Comparison of ENCODE assay signal across 4 worm cellular contexts in the genomic region with DNA sequence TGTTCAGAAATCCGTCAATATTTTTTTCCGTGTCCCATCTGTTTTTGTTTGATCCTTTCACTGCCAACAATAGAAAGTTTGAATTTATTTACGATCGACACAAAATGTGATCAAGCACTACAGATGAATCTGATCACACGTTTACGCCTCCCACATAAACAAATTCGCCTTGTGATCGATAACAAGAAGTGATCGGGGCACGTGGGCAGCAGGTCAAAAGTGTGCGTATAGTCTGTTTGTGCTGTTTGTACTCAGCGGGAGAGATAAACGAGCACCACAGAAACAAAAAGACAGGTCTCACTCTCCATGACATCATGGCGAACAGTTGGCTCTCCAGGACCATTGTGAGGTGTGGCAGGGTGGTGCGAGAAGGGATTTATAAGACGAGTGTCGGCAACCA.
TF ChIP-seq lines count a peak whose summit lies in the region.

No protein-coding gene starts in this region.

TF ChIP-seq in whole organism, L2 larva, 48 proteins besides CTCF, POLR2A, EP300 and RAD21 (continues in another document):
- TF ChIP-seq sem-4 (tag; optimal IDR thresholded peaks at IDR 0.05; lab: Kevin White, UChicago): peak; percentile 60
- TF ChIP-seq dmd-4 (tag; optimal IDR thresholded peaks at IDR 0.05; lab: Kevin White, UChicago): no peak
- peak; percentile 58 for TF ChIP-seq ama-1 (optimal IDR thresholded peaks at IDR 0.05; lab: Kevin White, UChicago)
- TF ChIP-seq ceh-82 (tag; optimal IDR thresholded peaks at IDR 0.05; lab: Kevin White, UChicago): no peak
- peak; percentile 56 for TF ChIP-seq lin-13 (GFP tag; optimal IDR thresholded peaks at IDR 0.05; lab: Kevin White, UChicago)
- no peak for TF ChIP-seq nhr-23 (tag; optimal IDR thresholded peaks at IDR 0.05; lab: Kevin White, UChicago)
- TF ChIP-seq ztf-11 (tag; optimal IDR thresholded peaks at IDR 0.05; lab: Kevin White, UChicago): no peak
- TF ChIP-seq ZK546.5 (tag; optimal IDR thresholded peaks at IDR 0.05; lab: Kevin White, UChicago): no peak
- no peak for TF ChIP-seq unc-39 (tag; optimal IDR thresholded peaks at IDR 0.05; lab: Kevin White, UChicago)
- no peak for TF ChIP-seq ztf-1 (GFP tag; conservative IDR thresholded peaks at IDR 0.05; lab: Robert Waterston, UW)
- TF ChIP-seq lsy-2 (tag; optimal IDR thresholded peaks at IDR 0.05; lab: Kevin White, UChicago): peak in 1 of 2 experiments; percentile 76
- no peak for TF ChIP-seq elt-1 (tag; optimal IDR thresholded peaks at IDR 0.05; lab: Kevin White, UChicago)
- TF ChIP-seq nhr-237 (tag; optimal IDR thresholded peaks at IDR 0.05; lab: Kevin White, UChicago): no peak
- no peak for TF ChIP-seq zag-1 (tag; optimal IDR thresholded peaks at IDR 0.05; lab: Kevin White, UChicago)
- peak; percentile 4 for TF ChIP-seq skn-1 (tag; optimal IDR thresholded peaks at IDR 0.05; lab: Kevin White, UChicago)
- no peak for TF ChIP-seq lin-39 (tag; optimal IDR thresholded peaks at IDR 0.05; lab: Kevin White, UChicago)
- peak; percentile 89 for TF ChIP-seq nhr-25 (tag; optimal IDR thresholded peaks at IDR 0.05; lab: Kevin White, UChicago)
- TF ChIP-seq R02D3.7 (tag; optimal IDR thresholded peaks at IDR 0.05; lab: Kevin White, UChicago): no peak
- TF ChIP-seq unc-62 (GFP tag; optimal IDR thresholded peaks at IDR 0.05; lab: Kevin White, UChicago): no peak
- TF ChIP-seq mab-5 (tag; optimal IDR thresholded peaks at IDR 0.05; lab: Kevin White, UChicago): peak; percentile 34
- peak; percentile 78 for TF ChIP-seq Y55F3AM.14 (GFP tag; optimal IDR thresholded peaks at IDR 0.05; lab: Kevin White, UChicago)
- TF ChIP-seq nhr-21 (tag; optimal IDR thresholded peaks at IDR 0.05; lab: Kevin White, UChicago): peak; percentile 85
- no peak for TF ChIP-seq ceh-16 (tag; optimal IDR thresholded peaks at IDR 0.05; lab: Kevin White, UChicago)

TF ChIP-seq in whole organism, L4 larva, 104 proteins besides CTCF, POLR2A, EP300 and RAD21 (continues in another document):
- TF ChIP-seq F44E2.7 (GFP tag; IDR thresholded peaks at IDR 0.05; lab: Robert Waterston, UW) (no peak), duxl-1 (tag; optimal IDR thresholded peaks at IDR 0.05; lab: Kevin White, UChicago; ENCODE audit: poor library complexity) (peak; percentile 52), php-3 (GFP tag; IDR thresholded peaks at IDR 0.05; lab: Robert Waterston, UW) (peak; percentile 92), pqm-1 (tag; optimal IDR thresholded peaks at IDR 0.05; lab: Kevin White, UChicago) (peak; percentile 28), mdl-1 (tag; optimal IDR thresholded peaks at IDR 0.05; lab: Kevin White, UChicago) (peak; percentile 49 to 94), nhr-25 (tag; optimal IDR thresholded peaks at IDR 0.05; lab: Kevin White, UChicago; ENCODE audit: borderline replicate concordance, insufficient read depth) (no peak), mxl-2 (GFP tag; conservative IDR thresholded peaks at IDR 0.05; lab: Robert Waterston, UW) (peak; percentile 76), nhr-76 (tag; optimal IDR thresholded peaks at IDR 0.05; lab: Kevin White, UChicago) (no peak), lin-13 (GFP tag; optimal IDR thresholded peaks at IDR 0.05; lab: Kevin White, UChicago) (no peak), nhr-11 (tag; optimal IDR thresholded peaks at IDR 0.05; lab: Kevin White, UChicago) (peak; percentile 97), daf-19 (GFP tag; conservative IDR thresholded peaks at IDR 0.05; lab: Robert Waterston, UW) (no peak), snpc-1.2 (GFP tag; IDR thresholded peaks at IDR 0.05; lab: Robert Waterston, UW) (0 out of 2 replicates have a peak, but pooled peaks have one; percentile 24), zip-2 (tag; optimal IDR thresholded peaks at IDR 0.05; lab: Kevin White, UChicago) (no peak), daf-12 (tag; optimal IDR thresholded peaks at IDR 0.05; lab: Kevin White, UChicago) (no peak), ztf-11 (tag; optimal IDR thresholded peaks at IDR 0.05; lab: Kevin White, UChicago) (no peak), mdt-29 (GFP tag; IDR thresholded peaks at IDR 0.05; lab: Robert Waterston, UW) (peak; percentile 89), ztf-7 (tag; optimal IDR thresholded peaks at IDR 0.05; lab: Kevin White, UChicago) (peak; percentile 38), unc-39 (tag; optimal IDR thresholded peaks at IDR 0.05; lab: Kevin White, UChicago) (no peak), lin-1 (GFP tag; IDR thresholded peaks at IDR 0.05; lab: Robert Waterston, UW) (peak; percentile 77), T26A8.4 (GFP tag; IDR thresholded peaks at IDR 0.05; lab: Robert Waterston, UW) (peak; percentile 52), dmd-6 (GFP tag; IDR thresholded peaks at IDR 0.05; lab: Robert Waterston, UW) (peak; percentile 96), zfp-2 (tag; optimal IDR thresholded peaks at IDR 0.05; lab: Kevin White, UChicago) (no peak)

TF ChIP-seq in whole organism, late embryonic, 69 proteins besides CTCF, POLR2A, EP300 and RAD21 (continues in another document):
- TF ChIP-seq ceh-19 (GFP tag; optimal IDR thresholded peaks at IDR 0.05; lab: Kevin White, UChicago): no peak
- TF ChIP-seq dmd-4 (tag; optimal IDR thresholded peaks at IDR 0.05; lab: Kevin White, UChicago; ENCODE audit: borderline replicate concordance): no peak
- TF ChIP-seq pqm-1 (tag; optimal IDR thresholded peaks at IDR 0.05; lab: Kevin White, UChicago): no peak
- no peak for TF ChIP-seq nhr-232 (tag; optimal IDR thresholded peaks at IDR 0.05; lab: Kevin White, UChicago)
- peak; percentile 17 for TF ChIP-seq ceh-31 (tag; optimal IDR thresholded peaks at IDR 0.05; lab: Kevin White, UChicago)
- no peak for TF ChIP-seq nfya-1 (tag; optimal IDR thresholded peaks at IDR 0.05; lab: Kevin White, UChicago)
- TF ChIP-seq pha-2 (tag; optimal IDR thresholded peaks at IDR 0.05; lab: Kevin White, UChicago): no peak
- no peak for TF ChIP-seq hlh-15 (tag; optimal IDR thresholded peaks at IDR 0.05; lab: Kevin White, UChicago)
- TF ChIP-seq pat-9 (tag; optimal IDR thresholded peaks at IDR 0.05; lab: Kevin White, UChicago): no peak
- no peak for TF ChIP-seq ets-4 (tag; optimal IDR thresholded peaks at IDR 0.05; lab: Kevin White, UChicago)
- TF ChIP-seq rnt-1 (tag; optimal IDR thresholded peaks at IDR 0.05; lab: Kevin White, UChicago): no peak
- peak; percentile 41 for TF ChIP-seq ref-2 (tag; optimal IDR thresholded peaks at IDR 0.05; lab: Kevin White, UChicago)
- no peak for TF ChIP-seq ceh-14 (tag; optimal IDR thresholded peaks at IDR 0.05; lab: Kevin White, UChicago)
- no peak for TF ChIP-seq elt-4 (tag; optimal IDR thresholded peaks at IDR 0.05; lab: Kevin White, UChicago)
- no peak for TF ChIP-seq fkh-6 (tag; optimal IDR thresholded peaks at IDR 0.05; lab: Kevin White, UChicago)
- TF ChIP-seq ceh-2 (tag; optimal IDR thresholded peaks at IDR 0.05; lab: Kevin White, UChicago): no peak
- TF ChIP-seq F13H6.1 (tag; optimal IDR thresholded peaks at IDR 0.05; lab: Kevin White, UChicago): no peak
- no peak for TF ChIP-seq ceh-6 (GFP tag; optimal IDR thresholded peaks at IDR 0.05; lab: Kevin White, UChicago)
- TF ChIP-seq unc-55 (GFP tag; optimal IDR thresholded peaks at IDR 0.05; lab: Kevin White, UChicago): peak; percentile 24
- no peak for TF ChIP-seq K09A11.1 (tag; optimal IDR thresholded peaks at IDR 0.05; lab: Kevin White, UChicago; ENCODE audit: insufficient read depth)
- peak; percentile 54 for TF ChIP-seq elt-2 (tag; optimal IDR thresholded peaks at IDR 0.05; lab: Kevin White, UChicago)
- no peak for TF ChIP-seq ceh-34 (tag; optimal IDR thresholded peaks at IDR 0.05; lab: Kevin White, UChicago)
- TF ChIP-seq hlh-13 (GFP tag; optimal IDR thresholded peaks at IDR 0.05; lab: Kevin White, UChicago): no peak
- no peak for TF ChIP-seq ceh-24 (tag; optimal IDR thresholded peaks at IDR 0.05; lab: Kevin White, UChicago)
- TF ChIP-seq ceh-48 (tag; optimal IDR thresholded peaks at IDR 0.05; lab: Kevin White, UChicago): no peak

TF ChIP-seq in whole organism, mixed stage, embryonic, 35 proteins besides CTCF, POLR2A, EP300 and RAD21:
- TF ChIP-seq nhr-12 (tag; optimal IDR thresholded peaks at IDR 0.05; lab: Kevin White, UChicago) (no peak), mep-1 (tag; optimal IDR thresholded peaks at IDR 0.05; lab: Kevin White, UChicago) (peak; percentile 29), unc-62 (GFP tag; optimal IDR thresholded peaks at IDR 0.05; lab: Kevin White, UChicago) (peak; percentile 47), flh-1 (GFP tag; optimal IDR thresholded peaks at IDR 0.05; lab: Kevin White, UChicago) (no peak), ceh-39 (tag; optimal IDR thresholded peaks at IDR 0.05; lab: Kevin White, UChicago) (peak; percentile 36), nhr-2 (tag; optimal IDR thresholded peaks at IDR 0.05; lab: Kevin White, UChicago) (peak; percentile 84), elt-3 (tag; optimal IDR thresholded peaks at IDR 0.05; lab: Kevin White, UChicago) (no peak), ces-1 (GFP tag; optimal IDR thresholded peaks at IDR 0.05; lab: Kevin White, UChicago) (no peak), unc-120 (tag; optimal IDR thresholded peaks at IDR 0.05; lab: Kevin White, UChicago; ENCODE audit: poor library complexity, severe bottlenecking) (peak; percentile 30), cnd-1 (tag; optimal IDR thresholded peaks at IDR 0.05; lab: Kevin White, UChicago) (peak; percentile 81), hlh-1 (tag; optimal IDR thresholded peaks at IDR 0.05; lab: Kevin White, UChicago) (peak; percentile 90), elt-1 (tag; optimal IDR thresholded peaks at IDR 0.05; lab: Kevin White, UChicago; ENCODE audit: borderline replicate concordance, insufficient read depth) (no peak)
